Worm (Caenorhabditis elegans): Measurements from ENCODE around the gene nucl-1.

nucl-1 gene

DNA sequence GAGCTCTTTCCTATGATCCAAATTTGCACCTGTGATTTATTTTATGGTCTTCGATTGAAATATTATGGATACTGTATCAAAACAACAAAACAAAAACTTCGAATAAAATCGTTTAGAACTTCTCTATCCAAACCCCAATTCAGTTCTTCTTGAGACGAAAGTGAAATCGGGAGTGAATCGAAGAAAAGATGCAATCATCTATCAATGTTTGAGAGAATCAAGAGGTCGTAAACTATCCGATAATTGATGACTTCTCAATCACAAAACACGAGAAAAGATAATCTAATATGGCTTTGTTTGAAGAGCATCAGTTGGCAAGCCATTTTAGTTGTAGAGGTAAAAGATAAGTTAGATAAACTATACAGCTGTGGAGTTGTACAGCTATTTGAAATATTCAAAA, 28.5 kb upstream of the nucl-1 start:
- TF ChIP-seq egl-44 (GFP tag; IDR thresholded peaks at IDR 0.05) = no peak
- TF ChIP-seq mel-28 (tag; optimal IDR thresholded peaks at IDR 0.05; ENCODE audit: borderline replicate concordance) = no peak
- TF ChIP-seq madf-6 (GFP tag; IDR thresholded peaks at IDR 0.05) = no peak
- no peak for TF ChIP-seq B0261.1 (tag; optimal IDR thresholded peaks at IDR 0.05)
- no peak for TF ChIP-seq akir-1 (GFP tag; optimal IDR thresholded peaks at IDR 0.05)
- TF ChIP-seq tbx-9 (tag; optimal IDR thresholded peaks at IDR 0.05; ENCODE audit: borderline replicate concordance) = no peak
- no peak for TF ChIP-seq ztf-18 (tag; optimal IDR thresholded peaks at IDR 0.05)
- TF ChIP-seq athp-1 (tag; optimal IDR thresholded peaks at IDR 0.05) = no peak
- no peak for TF ChIP-seq T26A5.8 (tag; optimal IDR thresholded peaks at IDR 0.05)
- TF ChIP-seq nfya-1 (tag; optimal IDR thresholded peaks at IDR 0.05; ENCODE audit: borderline replicate concordance, insufficient read depth) = no peak
- TF ChIP-seq madf-10 (tag; optimal IDR thresholded peaks at IDR 0.05) = no peak
- TF ChIP-seq ceh-100 (GFP tag; IDR thresholded peaks at IDR 0.05) = no peak
- TF ChIP-seq lir-1 (GFP tag; conservative IDR thresholded peaks at IDR 0.05) = no peak

DNA sequence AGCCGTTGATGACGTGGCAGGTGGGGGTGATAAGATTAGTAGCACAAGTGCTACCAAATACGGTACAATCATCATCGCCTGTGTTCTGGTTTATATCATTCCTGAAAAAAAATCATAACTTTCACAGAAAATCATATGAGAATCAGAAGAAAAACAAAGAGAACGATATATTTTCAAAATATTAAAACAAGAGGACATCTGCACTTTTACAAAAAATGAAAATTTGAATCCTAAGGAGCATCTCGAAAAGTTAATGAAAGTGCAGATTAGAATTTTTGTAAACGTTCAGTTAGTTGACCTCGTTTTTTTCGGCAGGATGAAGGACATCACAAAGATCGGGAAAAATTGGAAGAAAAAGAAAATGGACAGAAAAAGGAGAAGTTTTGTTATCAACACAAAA, 23.5 kb upstream of the nucl-1 start, which contains the start of gene F35H10.10:
TSS of gene F35H10.10 (minus strand) at position 101 of the 400 bp plus-strand sequence.
- no peak for TF ChIP-seq K12H6.12 (tag; optimal IDR thresholded peaks at IDR 0.05)
- TF ChIP-seq mel-28 (tag; optimal IDR thresholded peaks at IDR 0.05; ENCODE audit: borderline replicate concordance) = no peak
- no peak for TF ChIP-seq nhr-80 (tag; optimal IDR thresholded peaks at IDR 0.05)
- TF ChIP-seq unc-130 (GFP tag; optimal IDR thresholded peaks at IDR 0.05) = no peak
- no peak for TF ChIP-seq ztf-28 (GFP tag; IDR thresholded peaks at IDR 0.05)
- TF ChIP-seq rec-8 (tag; optimal IDR thresholded peaks at IDR 0.05) = no peak
- TF ChIP-seq F39B2.1 (GFP tag; IDR thresholded peaks at IDR 0.05) = no peak
- no peak for TF ChIP-seq bed-1 (GFP tag; IDR thresholded peaks at IDR 0.05)
- no peak for TF ChIP-seq F57A8.1 (GFP tag; optimal IDR thresholded peaks at IDR 0.05)
- TF ChIP-seq tlf-1 (GFP tag; optimal IDR thresholded peaks at IDR 0.05) = no peak
- no peak for TF ChIP-seq nfya-2 (GFP tag; IDR thresholded peaks at IDR 0.05)
- TF ChIP-seq Y95B8A.8 (GFP tag; IDR thresholded peaks at IDR 0.05) = no peak

DNA sequence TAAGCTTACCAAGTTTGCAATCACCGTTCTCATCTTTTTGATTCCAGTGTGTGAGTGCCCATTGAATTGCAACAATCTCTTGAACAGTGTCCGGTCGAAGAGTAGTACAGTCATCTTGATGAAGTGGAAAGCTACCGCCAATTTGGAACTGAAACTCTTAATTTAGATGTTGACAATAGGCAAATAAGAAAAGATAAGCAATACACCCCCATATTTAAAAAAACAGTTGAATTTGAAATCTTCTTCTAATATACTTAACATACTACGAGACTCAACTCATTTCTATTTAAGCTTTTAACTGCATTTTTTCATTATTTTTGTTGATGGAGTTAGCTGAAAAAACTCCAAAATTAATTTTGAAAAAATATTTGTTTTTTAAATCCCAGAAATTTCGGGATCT, 22.8 kb upstream of the nucl-1 start:
- TF ChIP-seq attf-6 (GFP tag; IDR thresholded peaks at IDR 0.05) (no peak), ZK185.1 (tag; optimal IDR thresholded peaks at IDR 0.05; ENCODE audit: poor library complexity, severe bottlenecking) (no peak), ceh-100 (GFP tag; IDR thresholded peaks at IDR 0.05) (no peak), F55B11.4 (tag; optimal IDR thresholded peaks at IDR 0.05; ENCODE audit: borderline replicate concordance, insufficient read depth) (no peak), ama-1 (optimal IDR thresholded peaks at IDR 0.05) (no peak), ama-1 (GFP tag; optimal IDR thresholded peaks at IDR 0.05) (no peak), nfya-1 (tag; optimal IDR thresholded peaks at IDR 0.05; ENCODE audit: borderline replicate concordance, insufficient read depth) (no peak), D2030.7 (GFP tag; IDR thresholded peaks at IDR 0.05) (no peak), B0019.2 (GFP tag; conservative IDR thresholded peaks at IDR 0.05) (no peak), tbp1 (GFP tag; optimal IDR thresholded peaks at IDR 0.05) (no peak), lsy-27 (tag; optimal IDR thresholded peaks at IDR 0.05; ENCODE audit: borderline replicate concordance, insufficient read depth) (no peak), mcd-1 (GFP tag; IDR thresholded peaks at IDR 0.05) (no peak), xnd-1 (tag; optimal IDR thresholded peaks at IDR 0.05) (no peak), ztf-6 (GFP tag; IDR thresholded peaks at IDR 0.05) (no peak), ztf-26 (tag; optimal IDR thresholded peaks at IDR 0.05) (no peak), attf-5 (GFP tag; optimal IDR thresholded peaks at IDR 0.05) (no peak), unc-62 (GFP tag; optimal IDR thresholded peaks at IDR 0.05) (no peak)

All from whole organism, young adult.